Worm (Caenorhabditis elegans) whole organism, midembryonic: ENCODE results near the gene ccpp-6.

ENCODE experiments used
- T22C8.4 ChIP-seq: fragments of 200-800 bp; sonication (Bioruptor generic); IDR thresholded peaks from 2 replicates; pipeline ENCODE4 v1.3.6; 2022; ENCODE audit warnings: missing genetic modification characterization, missing compliant biosample characterization
- cog-1 ChIP-seq: sonication (generic microtip); optimal IDR thresholded peaks from 2 replicates; lab custom pipeline; 2016; ENCODE audit warnings: missing genetic modification characterization, missing compliant biosample characterization
- flt-1 ChIP-seq: fragments of 200-800 bp; sonication (Bioruptor generic); IDR thresholded peaks from 2 replicates; pipeline ENCODE4 v1.3.6; 2022; ENCODE audit warnings: missing genetic modification characterization, missing compliant biosample characterization
- klf-2 ChIP-seq: fragments of 200-800 bp; sonication (Bioruptor generic); conservative IDR thresholded peaks from 2 replicates; pipeline ENCODE4 v1.3.6; 2022; ENCODE audit warnings: missing genetic modification reagents, missing genetic modification characterization, missing compliant biosample characterization
- med-1 ChIP-seq: sonication (generic microtip); optimal IDR thresholded peaks from 2 replicates; lab custom pipeline; 2017; ENCODE audit warnings: missing genetic modification characterization, mild to moderate bottlenecking, missing compliant biosample characterization, antibody characterized with exemption, missing genetic modification reagents; ENCODE audit not compliant: insufficient read depth
- ref-1 ChIP-seq: fragments of 200-800 bp; sonication (Bioruptor generic); conservative IDR thresholded peaks from 2 replicates; pipeline ENCODE4 v1.3.6; 2022; ENCODE audit warnings: missing genetic modification reagents, missing genetic modification characterization, missing compliant biosample characterization
- tab-1 ChIP-seq: fragments of 200-800 bp; sonication (Bioruptor generic); IDR thresholded peaks from 2 replicates; pipeline ENCODE4 v1.3.6; 2022; ENCODE audit warnings: missing genetic modification characterization, missing compliant biosample characterization
- ztf-23 ChIP-seq: fragments of 200-800 bp; sonication (Bioruptor generic); IDR thresholded peaks from 2 replicates; pipeline ENCODE4 v1.3.6; 2022; ENCODE audit warnings: missing genetic modification reagents, missing genetic modification characterization, missing compliant biosample characterization
- ztf-29 ChIP-seq: fragments of 200-800 bp; sonication (Bioruptor generic); IDR thresholded peaks from 2 replicates; pipeline ENCODE4 v1.3.6; 2022; ENCODE audit warnings: missing genetic modification reagents, missing genetic modification characterization, missing compliant biosample characterization

ccpp-6 gene

DNA sequence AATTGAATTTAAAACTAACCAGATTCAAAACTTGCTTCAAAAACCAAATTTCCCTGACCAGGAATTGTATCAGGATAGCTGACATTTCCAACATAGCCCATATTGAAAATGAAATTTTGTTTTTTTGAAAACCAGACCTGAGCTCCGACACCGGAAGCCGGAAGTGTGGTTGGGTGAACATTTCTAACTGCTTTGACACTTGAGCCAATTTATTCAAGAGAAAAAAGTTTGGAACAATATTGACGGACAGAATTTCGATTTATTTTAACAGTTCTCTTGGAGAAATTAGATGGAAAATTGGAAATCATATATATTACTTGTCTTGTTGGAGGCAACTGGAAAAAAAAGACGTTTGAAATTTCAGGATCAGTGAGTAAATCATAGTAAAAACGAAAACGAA is at the start of gene ccpp-6:
ccpp-6 (minus strand) TSS at position 101 of the 400 bp plus-strand sequence.
- no peak for TF ChIP-seq T22C8.4
- TF ChIP-seq tab-1 (GFP tag; lab: Robert Waterston, UW): no peak
- TF ChIP-seq med-1 (GFP tag; lab: Kevin White, UChicago): no peak
- no peak for TF ChIP-seq ztf-23 (GFP tag; lab: Robert Waterston, UW)
- no peak for TF ChIP-seq flt-1 (GFP tag; lab: Robert Waterston, UW)
- TF ChIP-seq klf-2 (GFP tag; lab: Robert Waterston, UW): no peak
- no peak for TF ChIP-seq ztf-29 (GFP tag; lab: Robert Waterston, UW)
- TF ChIP-seq ref-1: no peak
- TF ChIP-seq cog-1 (tag; lab: Kevin White, UChicago): no peak

DNA sequence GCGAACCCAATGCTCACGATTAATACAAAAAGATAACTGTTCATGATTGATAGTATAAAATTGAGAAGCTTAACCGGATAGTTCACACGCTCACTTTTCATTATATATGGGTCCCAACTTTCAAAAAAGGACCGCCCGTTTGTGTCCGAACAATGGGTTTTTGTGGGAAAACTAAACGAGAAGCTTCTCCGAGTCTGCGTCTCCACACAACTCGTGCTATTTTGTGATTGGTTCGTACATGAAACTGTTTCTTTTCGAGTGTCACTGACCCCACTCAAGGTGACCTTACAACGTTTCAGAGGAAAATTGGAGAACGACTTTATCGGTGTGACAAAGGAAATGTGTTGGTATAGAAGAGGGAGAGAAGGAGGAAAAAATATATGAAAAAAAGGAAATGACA is 49.7 kb upstream of the ccpp-6 start, which contains the start of gene dct-5:
dct-5 (minus strand) TSS at position 101 of the 400 bp plus-strand sequence.
- TF ChIP-seq ztf-29 (GFP tag; lab: Robert Waterston, UW) (no peak), flt-1 (GFP tag; lab: Robert Waterston, UW) (no peak), T22C8.4 (no peak), ztf-23 (GFP tag; lab: Robert Waterston, UW) (no peak), med-1 (GFP tag; lab: Kevin White, UChicago) (no peak), tab-1 (GFP tag; lab: Robert Waterston, UW) (no peak), klf-2 (GFP tag; lab: Robert Waterston, UW) (no peak), cog-1 (tag; lab: Kevin White, UChicago) (no peak), ref-1 (no peak)

- no peak for TF ChIP-seq T22C8.4
- TF ChIP-seq ref-1: no peak
- TF ChIP-seq ztf-23 (GFP tag; lab: Robert Waterston, UW): no peak
- no peak for TF ChIP-seq cog-1 (tag; lab: Kevin White, UChicago)
- no peak for TF ChIP-seq tab-1 (GFP tag; lab: Robert Waterston, UW)
- TF ChIP-seq med-1 (GFP tag; lab: Kevin White, UChicago): no peak
- TF ChIP-seq flt-1 (GFP tag; lab: Robert Waterston, UW): no peak
- TF ChIP-seq ztf-29 (GFP tag; lab: Robert Waterston, UW): no peak
Measured at ce11 chrII:5433069-5433468, 46.0 kb upstream of the ccpp-6 start, which contains the start of gene srx-114. srx-114 (minus strand) TSS chrII:5433169.

DNA sequence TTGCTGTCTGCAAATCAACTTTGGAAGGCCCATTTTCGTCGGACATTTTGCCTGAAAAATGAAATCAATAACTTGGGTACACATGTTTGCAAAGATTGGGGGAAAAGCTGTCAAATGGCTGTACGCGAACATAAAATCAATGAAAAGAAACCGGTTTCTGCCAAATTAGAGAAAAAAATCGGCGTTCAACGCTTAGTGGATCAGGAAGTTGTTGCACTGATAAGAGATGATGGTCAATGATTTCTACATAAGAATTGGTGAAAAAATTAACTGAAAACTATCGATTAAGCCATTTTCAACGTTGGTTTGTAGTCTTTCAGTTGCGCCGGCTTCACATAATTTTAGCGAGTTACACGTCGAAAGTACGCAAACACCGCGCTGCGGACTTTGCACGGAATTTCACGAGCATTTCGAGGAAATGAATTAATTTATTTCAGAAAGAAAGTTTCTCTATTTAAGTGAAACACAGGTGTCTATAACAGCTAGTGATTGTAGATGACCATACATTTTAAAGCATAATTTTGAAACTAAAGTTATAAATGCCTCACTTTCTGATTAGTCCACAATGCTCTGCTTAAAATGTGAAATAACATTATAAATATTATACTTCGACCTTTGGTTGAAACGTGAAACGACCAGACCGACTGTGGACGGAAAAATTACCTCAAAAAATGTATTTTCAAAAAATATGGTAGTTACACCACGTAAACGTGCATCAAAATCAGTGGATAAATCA is 42.6 kb upstream of the ccpp-6 start, which contains the start of the genes F07F6.4 and F07F6.2:
F07F6.4 (minus strand) TSS at position 51 of the 736 bp plus-strand sequence.
F07F6.2 (plus strand) TSS at position 686 of the 736 bp plus-strand sequence.
- TF ChIP-seq ref-1: no peak
- TF ChIP-seq ztf-29 (GFP tag; lab: Robert Waterston, UW): no peak
- no peak for TF ChIP-seq klf-2 (GFP tag; lab: Robert Waterston, UW)
- no peak for TF ChIP-seq med-1 (GFP tag; lab: Kevin White, UChicago)
- TF ChIP-seq cog-1 (tag; lab: Kevin White, UChicago): no peak
- no peak for TF ChIP-seq tab-1 (GFP tag; lab: Robert Waterston, UW)

ce11 chrII:5426470-5426869 is 39.4 kb upstream of the ccpp-6 start:
- TF ChIP-seq flt-1 (GFP tag; lab: Robert Waterston, UW) (no peak), med-1 (GFP tag; lab: Kevin White, UChicago) (no peak), ref-1 (no peak), ztf-29 (GFP tag; lab: Robert Waterston, UW) (no peak), tab-1 (GFP tag; lab: Robert Waterston, UW) (no peak), ztf-23 (GFP tag; lab: Robert Waterston, UW) (no peak), cog-1 (tag; lab: Kevin White, UChicago) (no peak), klf-2 (GFP tag; lab: Robert Waterston, UW) (no peak), T22C8.4 (no peak)

DNA sequence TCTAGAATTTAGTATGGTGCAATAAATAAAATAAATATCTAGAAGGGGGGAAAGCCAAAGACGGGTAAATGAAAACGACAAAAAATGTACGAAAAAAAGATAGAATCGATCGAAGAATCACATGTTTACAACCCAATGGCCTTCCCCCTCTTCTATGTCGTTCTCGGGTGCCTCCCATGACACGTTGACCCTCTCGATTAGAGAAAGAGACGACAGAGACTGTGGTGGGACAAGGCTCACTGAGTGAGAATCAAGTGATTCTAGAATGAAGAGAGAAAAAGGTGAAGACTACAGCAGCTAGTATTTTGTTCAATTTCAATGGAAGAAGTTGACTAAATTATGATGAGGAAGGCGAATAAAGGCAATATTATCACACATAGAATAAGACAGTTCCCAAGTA is 38.9 kb upstream of the ccpp-6 start:
- TF ChIP-seq cog-1 (tag; lab: Kevin White, UChicago): peak; percentile 17
- no peak for TF ChIP-seq flt-1 (GFP tag; lab: Robert Waterston, UW)
- TF ChIP-seq klf-2 (GFP tag; lab: Robert Waterston, UW): no peak
- 0 out of 2 replicates have a peak, but pooled peaks have one; percentile 54 for TF ChIP-seq ztf-23 (GFP tag; lab: Robert Waterston, UW)

- TF ChIP-seq med-1 (GFP tag; lab: Kevin White, UChicago): no peak
- no peak for TF ChIP-seq flt-1 (GFP tag; lab: Robert Waterston, UW)
Measured at ce11 chrII:5425633-5426032, 38.5 kb upstream of the ccpp-6 start, which contains the start of gene F07F6.8. F07F6.8 (minus strand) TSS chrII:5425733.

DNA sequence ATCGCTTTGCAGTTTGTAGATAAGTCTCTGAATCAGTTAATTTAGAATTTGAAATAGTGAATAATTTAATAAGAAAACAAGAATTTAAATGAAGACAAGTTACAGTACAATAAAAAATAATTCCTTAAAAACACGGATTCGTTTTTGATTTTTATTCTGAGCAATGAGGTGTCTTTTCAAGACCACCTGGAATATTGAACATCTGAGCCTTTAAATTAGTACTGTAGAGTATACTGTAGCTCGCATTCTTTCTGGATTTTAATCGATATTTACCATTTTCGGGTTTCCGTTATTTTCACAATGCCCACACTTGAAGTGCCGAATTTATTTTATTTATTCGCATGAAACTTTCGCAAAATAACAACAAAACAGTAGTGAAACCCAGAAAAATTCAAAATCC is 36.7 kb upstream of the ccpp-6 start, which contains the start of gene F07F6.7:
F07F6.7 (minus strand) TSS at position 27 of the 400 bp plus-strand sequence.
- TF ChIP-seq med-1 (GFP tag; lab: Kevin White, UChicago) (no peak), klf-2 (GFP tag; lab: Robert Waterston, UW) (no peak), tab-1 (GFP tag; lab: Robert Waterston, UW) (no peak), T22C8.4 (no peak), cog-1 (tag; lab: Kevin White, UChicago) (no peak), ztf-23 (GFP tag; lab: Robert Waterston, UW) (no peak), ref-1 (no peak), ztf-29 (GFP tag; lab: Robert Waterston, UW) (no peak), flt-1 (GFP tag; lab: Robert Waterston, UW) (no peak; the same call in 1 of the 2 replicates)

ce11 chrII:5420947-5421614 is 34.0 kb upstream of the ccpp-6 start, which contains the start of gene tofu-6:
tofu-6 (plus strand) TSS chrII:5421248.
- TF ChIP-seq flt-1 (GFP tag; lab: Robert Waterston, UW) (no peak), T22C8.4 (no peak), klf-2 (GFP tag; lab: Robert Waterston, UW) (no peak), cog-1 (tag; lab: Kevin White, UChicago) (no peak), tab-1 (GFP tag; lab: Robert Waterston, UW) (no peak), ref-1 (no peak), ztf-23 (GFP tag; lab: Robert Waterston, UW) (no peak)
